Worm (Caenorhabditis elegans): ENCODE results near the gene fbxa-104.

DNA sequence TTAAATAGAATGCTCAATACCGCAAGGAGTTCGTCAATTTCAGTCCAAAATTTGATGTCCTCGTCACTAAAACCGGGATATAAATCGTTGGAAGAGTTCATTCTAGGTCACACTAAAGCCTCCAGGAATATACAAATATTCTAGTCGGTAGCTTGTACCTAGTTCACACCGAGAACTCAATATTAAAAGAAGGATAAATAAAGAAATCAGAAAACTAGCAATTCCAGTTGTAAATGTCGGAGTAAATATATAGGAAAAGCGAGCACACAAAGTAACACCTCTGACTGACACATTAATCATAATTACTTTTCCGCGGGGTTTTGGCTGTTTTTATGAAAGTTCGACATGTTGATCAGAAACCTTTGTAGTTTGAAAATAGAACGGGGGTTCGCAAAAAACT is 27.9 kb upstream of the fbxa-104 start, which contains the start of gene srw-33:
- no peak for TF ChIP-seq him-1 (tag; optimal IDR thresholded peaks at IDR 0.05)
- TF ChIP-seq W03F9.2 (tag; optimal IDR thresholded peaks at IDR 0.05) = no peak
